Worm (Caenorhabditis elegans): ENCODE measurements around the gene har-1.

har-1 gene

ce11 chrIII:4170903-4171377 is 19.1 kb downstream of the har-1 start, which contains the start of the genes rnf-121 and C16C10.4 (continued):
- TF ChIP-seq nhr-23 (tag; optimal IDR thresholded peaks at IDR 0.05): no peak
- no peak for TF ChIP-seq F13H6.1 (tag; optimal IDR thresholded peaks at IDR 0.05)
- TF ChIP-seq egl-27 (tag; optimal IDR thresholded peaks at IDR 0.05): peak; percentile 23
- TF ChIP-seq ama-1 (optimal IDR thresholded peaks at IDR 0.05): no peak
- TF ChIP-seq unc-62 (GFP tag; optimal IDR thresholded peaks at IDR 0.05): no peak
- no peak for TF ChIP-seq nhr-6 (tag; optimal IDR thresholded peaks at IDR 0.05)
- no peak for TF ChIP-seq mdl-1 (tag; optimal IDR thresholded peaks at IDR 0.05)
- peak; percentile 52 for TF ChIP-seq lin-11 (tag; optimal IDR thresholded peaks at IDR 0.05)
- TF ChIP-seq snpc-4 (tag; optimal IDR thresholded peaks at IDR 0.05): no peak
- TF ChIP-seq unc-39 (tag; optimal IDR thresholded peaks at IDR 0.05): no peak
- no peak for TF ChIP-seq alr-1 (tag; optimal IDR thresholded peaks at IDR 0.05)
- TF ChIP-seq mab-5 (tag; optimal IDR thresholded peaks at IDR 0.05): peak; percentile 69
- no peak for TF ChIP-seq elt-3 (tag; optimal IDR thresholded peaks at IDR 0.05)
- no peak for TF ChIP-seq nhr-237 (tag; optimal IDR thresholded peaks at IDR 0.05)
- TF ChIP-seq nhr-10 (tag; optimal IDR thresholded peaks at IDR 0.05): no peak

- no peak for TF ChIP-seq elt-1 (tag; optimal IDR thresholded peaks at IDR 0.05)
- TF ChIP-seq lsy-2 (tag; optimal IDR thresholded peaks at IDR 0.05): no peak
- TF ChIP-seq sma-3 (GFP tag; optimal IDR thresholded peaks at IDR 0.05): no peak
- no peak for TF ChIP-seq C34F6.9 (tag; optimal IDR thresholded peaks at IDR 0.05)
- TF ChIP-seq unc-62 (GFP tag; optimal IDR thresholded peaks at IDR 0.05): no peak
- TF ChIP-seq ceh-16 (tag; optimal IDR thresholded peaks at IDR 0.05): no peak
- TF ChIP-seq unc-55 (GFP tag; optimal IDR thresholded peaks at IDR 0.05): no peak
Measured at ce11 chrIII:4172210-4172609, 20.4 kb downstream of the har-1 start.

ce11 chrIII:4175489-4175888 is 23.6 kb downstream of the har-1 start:
- TF ChIP-seq aly-2 (tag; optimal IDR thresholded peaks at IDR 0.05): no peak
- TF ChIP-seq nhr-77 (tag; optimal IDR thresholded peaks at IDR 0.05): no peak
- no peak for TF ChIP-seq ZK546.5 (tag; optimal IDR thresholded peaks at IDR 0.05)
- TF ChIP-seq mbf-1 (tag; optimal IDR thresholded peaks at IDR 0.05): no peak
- no peak for TF ChIP-seq elt-3 (tag; optimal IDR thresholded peaks at IDR 0.05)
- TF ChIP-seq ceh-82 (tag; optimal IDR thresholded peaks at IDR 0.05): no peak

ce11 chrIII:4176109-4176596 is 24.3 kb downstream of the har-1 start, which contains the start of the genes hrde-1 and C16C10.13:
hrde-1 (minus strand) TSS chrIII:4176159.
C16C10.13 (plus strand) TSS chrIII:4176440.
- TF ChIP-seq Y55F3AM.14 (GFP tag; optimal IDR thresholded peaks at IDR 0.05) (no peak), fos-1 (tag; optimal IDR thresholded peaks at IDR 0.05) (no peak), mdl-1 (tag; optimal IDR thresholded peaks at IDR 0.05) (no peak), mbf-1 (tag; optimal IDR thresholded peaks at IDR 0.05) (no peak), skn-1 (tag; optimal IDR thresholded peaks at IDR 0.05) (no peak), snpc-4 (tag; optimal IDR thresholded peaks at IDR 0.05) (no peak)

ce11 chrIII:4178564-4178963 is 26.7 kb downstream of the har-1 start, which contains the start of gene C16C10.2:
C16C10.2 (minus strand) TSS chrIII:4178664.
- TF ChIP-seq zag-1 (tag; optimal IDR thresholded peaks at IDR 0.05) (no peak), elt-1 (tag; optimal IDR thresholded peaks at IDR 0.05) (no peak), sma-9 (GFP tag; optimal IDR thresholded peaks at IDR 0.05) (no peak), sma-9 (tag; optimal IDR thresholded peaks at IDR 0.05) (no peak), lin-39 (tag; optimal IDR thresholded peaks at IDR 0.05) (no peak), nhr-12 (tag; optimal IDR thresholded peaks at IDR 0.05) (no peak), egl-27 (tag; optimal IDR thresholded peaks at IDR 0.05) (no peak), C34F6.9 (tag; optimal IDR thresholded peaks at IDR 0.05) (no peak), elt-3 (tag; optimal IDR thresholded peaks at IDR 0.05) (no peak), Y55F3AM.14 (GFP tag; optimal IDR thresholded peaks at IDR 0.05) (no peak)

ce11 chrIII:4181338-4181737 is 29.5 kb downstream of the har-1 start, which contains the start of gene C16C10.1:
C16C10.1 (minus strand) TSS chrIII:4181438.
- TF ChIP-seq snpc-4 (tag; optimal IDR thresholded peaks at IDR 0.05): no peak
- no peak for TF ChIP-seq fos-1 (tag; optimal IDR thresholded peaks at IDR 0.05)
- TF ChIP-seq nhr-10 (tag; optimal IDR thresholded peaks at IDR 0.05): no peak
- TF ChIP-seq mdl-1 (tag; optimal IDR thresholded peaks at IDR 0.05): no peak
- no peak for TF ChIP-seq unc-39 (tag; optimal IDR thresholded peaks at IDR 0.05)
- no peak for TF ChIP-seq zag-1 (tag; optimal IDR thresholded peaks at IDR 0.05)
- TF ChIP-seq nhr-12 (tag; optimal IDR thresholded peaks at IDR 0.05): no peak

All from whole organism, L2 larva.